Worm (Caenorhabditis elegans) whole organism, L4 larva: ENCODE measurements around the gene flp-23.

ENCODE experiments used
- F26F4.8 ChIP-seq: fragments of 200-800 bp; sonication (Bioruptor generic); conservative IDR thresholded peaks from 2 replicates; pipeline ENCODE4 v1.3.6; 2022; ENCODE audit warnings: missing genetic modification characterization, missing compliant biosample characterization
- F37D6.2 ChIP-seq: sonication (generic microtip); optimal IDR thresholded peaks from 2 replicates; lab custom pipeline; 2016; ENCODE audit warnings: mild to moderate bottlenecking, missing genetic modification characterization, missing compliant biosample characterization
- R02D3.7 ChIP-seq: fragments of 150-350 bp; sonication (generic microtip); optimal IDR thresholded peaks from 3 replicates; lab custom pipeline; 2014; ENCODE audit warnings: missing biosample characterization, missing genetic modification characterization
- T26A8.4 ChIP-seq: fragments of 200-800 bp; sonication (Bioruptor generic); IDR thresholded peaks from 2 replicates; pipeline ENCODE4 v1.3.6; 2022; ENCODE audit warnings: missing genetic modification characterization, missing compliant biosample characterization
- Y105C5A.15 ChIP-seq: fragments of 200-800 bp; sonication (Bioruptor generic); IDR thresholded peaks from 2 replicates; pipeline ENCODE4 v1.3.6; 2022; ENCODE audit warnings: missing genetic modification characterization, missing compliant biosample characterization
- Y48G9A.11 ChIP-seq: fragments of 200-800 bp; sonication (Bioruptor generic); IDR thresholded peaks from 2 replicates; pipeline ENCODE4 v1.3.6; 2022; ENCODE audit warnings: missing genetic modification reagents, missing genetic modification characterization, missing compliant biosample characterization
- Y5F2A.4 ChIP-seq: fragments of 200-800 bp; sonication (Bioruptor generic); optimal IDR thresholded peaks from 2 replicates; lab custom pipeline; 2018; ENCODE audit warnings: mild to moderate bottlenecking, missing genetic modification characterization, missing compliant biosample characterization
- Y75B8A.6 ChIP-seq: fragments of 200-800 bp; sonication (Bioruptor generic); IDR thresholded peaks from 2 replicates; pipeline ENCODE4 v1.3.6; 2022; ENCODE audit warnings: missing genetic modification reagents, missing genetic modification characterization, missing compliant biosample characterization
- ama-1 ChIP-seq: fragments of 150-350 bp; optimal IDR thresholded peaks from 2 replicates; lab custom pipeline; 2014; ENCODE audit warnings: inconsistent platforms, mixed read lengths
- arid-1 ChIP-seq: fragments of 200-800 bp; sonication (Bioruptor generic); conservative IDR thresholded peaks from 2 replicates; pipeline ENCODE4 v1.3.6; 2022; ENCODE audit warnings: missing genetic modification reagents, missing genetic modification characterization, missing compliant biosample characterization
- attf-4 ChIP-seq: sonication (generic microtip); optimal IDR thresholded peaks from 3 replicates; lab custom pipeline; 2017; ENCODE audit warnings: missing biosample characterization, missing genetic modification characterization
- ceh-28 ChIP-seq: fragments of 150-350 bp; optimal IDR thresholded peaks from 2 replicates; lab custom pipeline; 2014; ENCODE audit warnings: missing biosample characterization, missing genetic modification reagents, missing genetic modification characterization
- ceh-32 ChIP-seq: sonication (generic microtip); optimal IDR thresholded peaks from 2 replicates; lab custom pipeline; 2016; ENCODE audit warnings: mild to moderate bottlenecking, missing genetic modification characterization, missing compliant biosample characterization; ENCODE audit not compliant: poor library complexity
- ceh-82 ChIP-seq: sonication (generic microtip); optimal IDR thresholded peaks from 2 replicates; lab custom pipeline; 2017; ENCODE audit warnings: missing biosample characterization, missing genetic modification characterization
- ces-1 ChIP-seq: fragments of 150-350 bp; sonication (generic microtip); optimal IDR thresholded peaks from 4 replicates; lab custom pipeline; 2014; ENCODE audit warnings: missing biosample characterization, missing genetic modification reagents, missing genetic modification characterization
- ctbp-1 ChIP-seq: fragments of 200-800 bp; sonication (Bioruptor generic); IDR thresholded peaks from 2 replicates; pipeline ENCODE4 v1.3.6; 2022; ENCODE audit warnings: missing genetic modification reagents, missing genetic modification characterization, missing compliant biosample characterization
- daf-12 ChIP-seq: fragments of 150-350 bp; optimal IDR thresholded peaks from 2 replicates; lab custom pipeline; 2014; ENCODE audit warnings: missing biosample characterization, missing genetic modification reagents, missing genetic modification characterization
- dmd-6 ChIP-seq: fragments of 200-800 bp; sonication (Bioruptor generic); IDR thresholded peaks from 2 replicates; pipeline ENCODE4 v1.3.6; 2022; ENCODE audit warnings: missing genetic modification reagents, missing genetic modification characterization, missing compliant biosample characterization
- duxl-1 ChIP-seq: sonication (generic microtip); optimal IDR thresholded peaks from 2 replicates; lab custom pipeline; 2016; ENCODE audit warnings: mild to moderate bottlenecking, missing genetic modification characterization, moderate library complexity, missing compliant biosample characterization; ENCODE audit not compliant: poor library complexity
- dve-1 ChIP-seq: sonication (generic microtip); optimal IDR thresholded peaks from 2 replicates; lab custom pipeline; 2017; ENCODE audit warnings: antibody characterized with exemption, mild to moderate bottlenecking, missing genetic modification characterization, missing compliant biosample characterization; ENCODE audit not compliant: insufficient read depth
- fkh-10 ChIP-seq: fragments of 150-350 bp; optimal IDR thresholded peaks from 2 replicates; lab custom pipeline; 2014; ENCODE audit warnings: missing biosample characterization, missing genetic modification reagents, missing genetic modification characterization
- fos-1 ChIP-seq: fragments of 150-350 bp; optimal IDR thresholded peaks from 2 replicates; lab custom pipeline; 2014; ENCODE audit warnings: missing biosample characterization, missing genetic modification characterization
- gei-8 ChIP-seq: fragments of 200-800 bp; sonication (Bioruptor generic); optimal IDR thresholded peaks from 2 replicates; lab custom pipeline; 2018; ENCODE audit warnings: mild to moderate bottlenecking, missing genetic modification characterization, missing compliant biosample characterization
- hif-1 ChIP-seq, 2 experiments: sonication (generic microtip); optimal IDR thresholded peaks; 2 replicates each; lab custom pipeline; 2016 to 2017; ENCODE audit warnings: missing compliant biosample characterization in 2 of 2, missing genetic modification characterization in 2 of 2, missing genetic modification reagents in 2 of 2, missing genotype in 2 of 2, mild to moderate bottlenecking in 1 of 2
- hmg-1.1 ChIP-seq: fragments of 200-800 bp; sonication (Bioruptor generic); IDR thresholded peaks from 2 replicates; pipeline ENCODE4 v1.3.6; 2022; ENCODE audit warnings: missing genetic modification reagents, missing genetic modification characterization, missing compliant biosample characterization
- jun-1 ChIP-seq: fragments of 150-350 bp; optimal IDR thresholded peaks from 2 replicates; lab custom pipeline; 2014; ENCODE audit warnings: missing biosample characterization, missing genetic modification reagents, missing genetic modification characterization
- lin-13 ChIP-seq: fragments of 150-350 bp; optimal IDR thresholded peaks from 2 replicates; lab custom pipeline; 2014; ENCODE audit warnings: missing biosample characterization, missing genetic modification reagents, missing genetic modification characterization
- lin-15B ChIP-seq: fragments of 150-350 bp; sonication (generic microtip); optimal IDR thresholded peaks from 3 replicates; lab custom pipeline; 2014; ENCODE audit warnings: missing biosample characterization, missing genetic modification characterization
- lin-29 ChIP-seq: fragments of 200-800 bp; sonication (Bioruptor generic); IDR thresholded peaks from 2 replicates; pipeline ENCODE4 v1.3.6; 2022; ENCODE audit warnings: missing genetic modification reagents, missing genetic modification characterization, missing compliant biosample characterization
- lin-38 ChIP-seq: fragments of 200-800 bp; sonication (Bioruptor generic); IDR thresholded peaks from 2 replicates; pipeline ENCODE4 v1.3.6; 2022; ENCODE audit warnings: missing genetic modification reagents, missing genetic modification characterization, missing compliant biosample characterization
- lin-39 ChIP-seq: fragments of 150-350 bp; optimal IDR thresholded peaks from 2 replicates; lab custom pipeline; 2014; ENCODE audit warnings: missing biosample characterization, missing genetic modification reagents, missing genetic modification characterization
- lir-3 ChIP-seq: sonication (generic microtip); optimal IDR thresholded peaks from 2 replicates; lab custom pipeline; 2016; ENCODE audit warnings: mild to moderate bottlenecking, missing genetic modification characterization, missing compliant biosample characterization
- mdl-1 ChIP-seq, 2 experiments: fragments of 150-350 bp in 1 of 2; sonication (generic microtip) in 1 of 2; optimal IDR thresholded peaks; 2 replicates each; lab custom pipeline; 2014 to 2017; ENCODE audit warnings: missing biosample characterization in 2 of 2, missing genetic modification characterization in 2 of 2
- mdt-29 ChIP-seq: fragments of 200-800 bp; sonication (Bioruptor generic); IDR thresholded peaks from 2 replicates; pipeline ENCODE4 v1.3.6; 2022; ENCODE audit warnings: missing genetic modification reagents, missing genetic modification characterization, missing compliant biosample characterization
- nhr-10 ChIP-seq: fragments of 150-350 bp; optimal IDR thresholded peaks from 2 replicates; lab custom pipeline; 2014; ENCODE audit warnings: missing biosample characterization, missing genetic modification characterization
- nhr-237 ChIP-seq: sonication (generic microtip); optimal IDR thresholded peaks from 2 replicates; lab custom pipeline; 2017; ENCODE audit warnings: missing biosample characterization, missing genetic modification characterization
- nhr-28 ChIP-seq: fragments of 150-350 bp; optimal IDR thresholded peaks from 2 replicates; lab custom pipeline; 2014; ENCODE audit warnings: missing biosample characterization, missing genetic modification characterization
- nhr-48 ChIP-seq: sonication (generic microtip); optimal IDR thresholded peaks from 2 replicates; lab custom pipeline; 2016; ENCODE audit warnings: mild to moderate bottlenecking, missing genetic modification characterization, missing compliant biosample characterization
- nhr-6 ChIP-seq: fragments of 150-350 bp; optimal IDR thresholded peaks from 2 replicates; lab custom pipeline; 2014; ENCODE audit warnings: missing biosample characterization, missing genetic modification characterization
- pha-4 ChIP-seq, 2 experiments: fragments of 150-350 bp in 1 of 2; fragments of 200-800 bp in 1 of 2; sonication (Bioruptor generic) in 1 of 2; IDR thresholded peaks in 1 of 2; optimal IDR thresholded peaks in 1 of 2; 2 replicates each; pipeline versions ENCODE4 v1.3.6 to Lab custom; 2014 to 2022; ENCODE audit warnings: missing genetic modification characterization in 2 of 2, missing genetic modification reagents in 2 of 2, missing biosample characterization in 1 of 2, missing compliant biosample characterization in 1 of 2
- pqm-1 ChIP-seq: sonication (generic microtip); optimal IDR thresholded peaks from 2 replicates; lab custom pipeline; 2017; ENCODE audit warnings: missing biosample characterization, missing genetic modification characterization
- snpc-1.2 ChIP-seq: fragments of 200-800 bp; sonication (Bioruptor generic); IDR thresholded peaks from 2 replicates; pipeline ENCODE4 v1.3.6; 2022; ENCODE audit warnings: missing genetic modification reagents, missing genetic modification characterization, missing compliant biosample characterization
- tra-1 ChIP-seq: fragments of 200-800 bp; sonication (Bioruptor generic); IDR thresholded peaks from 2 replicates; pipeline ENCODE4 v1.3.6; 2022; ENCODE audit warnings: missing genetic modification reagents, missing genetic modification characterization, missing compliant biosample characterization
- unc-130 ChIP-seq: sonication (generic microtip); optimal IDR thresholded peaks from 2 replicates; lab custom pipeline; 2016; ENCODE audit warnings: missing genetic modification reagents, missing genetic modification characterization, missing compliant biosample characterization
- unc-39 ChIP-seq: sonication (generic microtip); optimal IDR thresholded peaks from 2 replicates; lab custom pipeline; 2017; ENCODE audit warnings: missing biosample characterization, missing genetic modification characterization
- unc-62 ChIP-seq, 3 experiments: fragments of 150-350 bp in 1 of 3; sonication (generic microtip); optimal IDR thresholded peaks in 2 of 3; peaks in 1 of 3; 1 replicate in 1 of 3; 2 replicates in 2 of 3; lab custom pipeline; 2014 to 2017; ENCODE audit warnings: missing biosample characterization in 3 of 3, missing genetic modification characterization in 3 of 3, missing genetic modification reagents in 3 of 3, missing genotype in 1 of 3
- vab-7 ChIP-seq: fragments of 200-800 bp; sonication (Bioruptor generic); IDR thresholded peaks from 2 replicates; pipeline ENCODE4 v1.3.6; 2022; ENCODE audit warnings: missing genetic modification reagents, missing genetic modification characterization, missing compliant biosample characterization
- zag-1 ChIP-seq: fragments of 150-350 bp; optimal IDR thresholded peaks from 2 replicates; lab custom pipeline; 2014; ENCODE audit warnings: missing biosample characterization, missing genetic modification characterization
- zfp-2 ChIP-seq: sonication (generic microtip); optimal IDR thresholded peaks from 2 replicates; lab custom pipeline; 2016; ENCODE audit warnings: mild to moderate bottlenecking, missing genetic modification characterization, missing compliant biosample characterization
- zfp-3 ChIP-seq: fragments of 200-800 bp; sonication (Bioruptor generic); conservative IDR thresholded peaks from 2 replicates; pipeline ENCODE4 v1.3.6; 2022; ENCODE audit warnings: missing genetic modification reagents, missing genetic modification characterization, missing compliant biosample characterization
- zip-2 ChIP-seq: fragments of 150-350 bp; optimal IDR thresholded peaks from 2 replicates; lab custom pipeline; 2014; ENCODE audit warnings: missing biosample characterization, missing genetic modification characterization

flp-23 gene

ce11 chrIII:8678371-8678770 lies 27.8 kb downstream of the flp-23 start (continued):
- TF ChIP-seq hmg-1.1 (GFP tag; lab: Robert Waterston, UW) (peak; percentile 96), T26A8.4 (peak; percentile 85), lin-15B (tag; lab: Kevin White, UChicago) (no peak), hif-1 (tag; optimal IDR thresholded peaks at IDR 0.05; lab: Kevin White, UChicago) (peak in 1 of 2 experiments; percentile 69), ama-1 (lab: Kevin White, UChicago) (peak; percentile 21), ceh-32 (no peak), gei-8 (peak; percentile 71), nhr-28 (peak; percentile 63), nhr-6 (tag; lab: Kevin White, UChicago) (peak; percentile 30), ceh-28 (tag; lab: Kevin White, UChicago) (no peak), unc-130 (GFP tag; lab: Kevin White, UChicago) (peak; percentile 60), pqm-1 (tag; lab: Kevin White, UChicago) (no peak), daf-12 (tag; lab: Kevin White, UChicago) (no peak), duxl-1 (tag; lab: Kevin White, UChicago) (peak; percentile 85), lir-3 (tag; lab: Kevin White, UChicago) (peak; percentile 75), mdt-29 (GFP tag; lab: Robert Waterston, UW) (peak; percentile 57; the same call in 1 of the 2 replicates), nhr-237 (no peak), F26F4.8 (peak; percentile 94), mdl-1 (tag; optimal IDR thresholded peaks at IDR 0.05; lab: Kevin White, UChicago) (no peak), Y105C5A.15 (GFP tag; lab: Robert Waterston, UW) (peak; percentile 93), nhr-48 (tag; lab: Kevin White, UChicago) (peak; percentile 58), lin-29 (peak; percentile 65; the same call in 1 of the 2 replicates), Y5F2A.4 (GFP tag; lab: Kevin White, UChicago) (peak; percentile 41), ceh-82 (tag; lab: Kevin White, UChicago) (no peak), dmd-6 (GFP tag; lab: Robert Waterston, UW) (peak; percentile 47), snpc-1.2 (GFP tag; lab: Robert Waterston, UW) (peak; percentile 80), F37D6.2 (tag; lab: Kevin White, UChicago) (peak; percentile 50), lin-39 (tag; lab: Kevin White, UChicago) (no peak), R02D3.7 (no peak), pha-4 (GFP tag; IDR thresholded peaks at IDR 0.05; lab: Robert Waterston, UW) (peak; percentile 93), pha-4 (tag; optimal IDR thresholded peaks at IDR 0.05; lab: Kevin White, UChicago) (no peak), fos-1 (no peak), lin-13 (GFP tag; lab: Kevin White, UChicago) (peak; percentile 72), zfp-3 (GFP tag; lab: Robert Waterston, UW) (peak; percentile 78; the same call in 1 of the 2 replicates), lin-38 (GFP tag; lab: Robert Waterston, UW) (peak; percentile 84), fkh-10 (GFP tag; lab: Kevin White, UChicago) (peak; percentile 0), ctbp-1 (peak; percentile 90), vab-7 (peak; percentile 90), zag-1 (tag; lab: Kevin White, UChicago) (no peak), zfp-2 (tag; lab: Kevin White, UChicago) (peak; percentile 24), arid-1 (GFP tag; lab: Robert Waterston, UW) (peak; percentile 90), zip-2 (tag; lab: Kevin White, UChicago) (peak; percentile 63), nhr-10 (no peak), jun-1 (tag; lab: Kevin White, UChicago) (no peak), Y75B8A.6 (GFP tag; lab: Robert Waterston, UW) (peak; percentile 88), tra-1 (peak; percentile 87), dve-1 (tag; lab: Kevin White, UChicago) (peak; percentile 58), ces-1 (no peak), attf-4 (tag; lab: Kevin White, UChicago) (no peak), unc-62 (GFP tag; optimal IDR thresholded peaks at IDR 0.05 in 1 of 2; lab: Kevin White, UChicago) (peak in 1 of 2 experiments; percentile 93), unc-62 (tag; optimal IDR thresholded peaks at IDR 0.05; lab: Kevin White, UChicago) (no peak), Y48G9A.11 (peak; percentile 81), unc-39 (tag; lab: Kevin White, UChicago) (no peak)
